Fruit fly (Drosophila melanogaster) ovary, adult (tissue): ENCODE data around the gene CG18598.

ENCODE experiments used
- CG17801 ChIP-seq: fragments of 200-800 bp; optimal IDR thresholded peaks from 2 replicates; lab custom pipeline; 2019; ENCODE audit warnings: missing biosample characterization, mild to moderate bottlenecking, missing genetic modification characterization, moderate library complexity; ENCODE audit not compliant: partially characterized antibody

CG18598 gene

dm6 chr3R:18298298-18298899 lies 47.5 kb downstream of the CG18598 start:
- no peak for TF ChIP-seq CG17801

- TF ChIP-seq CG17801 = no peak
Measured at dm6 chr3R:18298900-18299321, 48.0 kb downstream of the CG18598 start, which contains the start of gene Dlc90F. Gene Dlc90F, plus strand, starts transcription at chr3R:18299229.
